Worm (Caenorhabditis elegans) whole organism, L1 larva: ENCODE measurements around the gene F40G9.12.

ENCODE experiments used
- aly-2 ChIP-seq: fragments of 150-350 bp; optimal IDR thresholded peaks from 2 replicates; lab custom pipeline; 2014; ENCODE audit warnings: missing biosample characterization, missing genetic modification characterization
- dpl-1 ChIP-seq, 3 experiments: fragments of 150-350 bp in 2 of 3; sonication (generic microtip) in 1 of 3; optimal IDR thresholded peaks; 2 replicates each; lab custom pipeline; 2014 to 2017; ENCODE audit warnings: missing biosample characterization in 3 of 3, missing genetic modification characterization in 3 of 3, missing genetic modification reagents in 3 of 3
- efl-1 ChIP-seq, 4 experiments: fragments of 150-350 bp; optimal IDR thresholded peaks in 3 of 4; peaks in 1 of 4; 1 replicate in 1 of 4; 2 replicates in 3 of 4; lab custom pipeline; 2014; ENCODE audit warnings: missing biosample characterization in 2 of 4, missing genetic modification characterization in 2 of 4, missing genetic modification reagents in 2 of 4
- egl-13 ChIP-seq: sonication (generic microtip); optimal IDR thresholded peaks from 2 replicates; lab custom pipeline; 2016; ENCODE audit warnings: missing genotype, missing genetic modification reagents, missing genetic modification characterization, missing compliant biosample characterization
- lir-3 ChIP-seq: sonication (generic microtip); optimal IDR thresholded peaks from 2 replicates; lab custom pipeline; 2016; ENCODE audit warnings: mild to moderate bottlenecking, missing genetic modification characterization, moderate library complexity, missing compliant biosample characterization; ENCODE audit not compliant: poor library complexity
- nhr-12 ChIP-seq: sonication (generic microtip); optimal IDR thresholded peaks from 2 replicates; lab custom pipeline; 2017; ENCODE audit warnings: missing biosample characterization, missing genetic modification characterization
- unc-86 ChIP-seq: sonication (generic microtip); optimal IDR thresholded peaks from 2 replicates; lab custom pipeline; 2016; ENCODE audit warnings: missing genetic modification characterization, missing compliant biosample characterization
- zag-1 ChIP-seq: fragments of 150-350 bp; optimal IDR thresholded peaks from 2 replicates; lab custom pipeline; 2014; ENCODE audit warnings: missing biosample characterization, missing genetic modification characterization

DNA sequence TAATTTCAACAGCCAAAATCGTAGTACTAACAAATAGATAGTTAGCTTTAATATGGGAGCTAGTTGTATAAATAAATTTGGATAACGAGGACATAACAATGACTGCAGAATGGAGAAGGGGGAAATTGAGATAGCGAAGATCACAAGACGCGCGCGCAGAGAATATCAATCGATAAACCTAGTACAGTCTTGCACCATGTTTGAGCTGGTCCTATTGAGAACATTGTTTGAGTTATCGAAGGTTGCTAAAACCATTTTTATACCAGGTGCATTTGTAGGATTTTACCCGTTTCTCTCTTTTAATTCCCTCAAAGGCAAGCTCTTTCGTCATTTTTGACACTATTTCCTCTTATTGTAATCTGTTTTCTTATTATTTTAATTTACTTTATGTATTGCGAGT lies at the start of gene F40G9.12, which contains the start of gene F40G9.9:
- TF ChIP-seq dpl-1 (GFP tag; optimal IDR thresholded peaks at IDR 0.05; lab: Kevin White, UChicago) (no peak), nhr-12 (tag; lab: Kevin White, UChicago) (no peak), zag-1 (tag; lab: Kevin White, UChicago) (no peak), egl-13 (tag; lab: Kevin White, UChicago) (no peak), lir-3 (no peak), unc-86 (tag; lab: Kevin White, UChicago) (no peak), efl-1 (optimal IDR thresholded peaks at IDR 0.05; lab: Kevin White, UChicago) (no peak), efl-1 (GFP tag; optimal IDR thresholded peaks at IDR 0.05 in 1 of 2; lab: Kevin White, UChicago) (no peak), aly-2 (tag; lab: Kevin White, UChicago) (no peak)
